Fruit fly (Drosophila melanogaster) whole organism, embryonic: ENCODE results near the gene CG4267.

Source experiments
- Ada2b ChIP-seq: fragments of 200-800 bp; sonication (Bioruptor generic); IDR thresholded peaks from 2 replicates; pipeline ENCODE4 v1.3.6; 2022; ENCODE audit warnings: missing biosample characterization, missing genetic modification characterization
- Atf-2 ChIP-seq: fragments of 200-800 bp; sonication (Bioruptor generic); optimal IDR thresholded peaks from 2 replicates; lab custom pipeline; 2016; ENCODE audit warnings: missing biosample characterization, missing genetic modification characterization
- Atf6 ChIP-seq: fragments of 200-800 bp; sonication (Bioruptor generic); IDR thresholded peaks from 2 replicates; pipeline ENCODE4 v1.3.6; 2022; ENCODE audit warnings: missing biosample characterization, missing genetic modification characterization
- BEAF-32 ChIP-seq: fragments of 200-800 bp; sonication (Bioruptor generic); optimal IDR thresholded peaks from 3 replicates; lab custom pipeline; 2017; ENCODE audit warnings: missing biosample characterization, missing genetic modification characterization, mild to moderate bottlenecking, moderate library complexity, missing genetic modification reagents
- CG10565 ChIP-seq: fragments of 200-800 bp; sonication (Bioruptor generic); optimal IDR thresholded peaks from 3 replicates; lab custom pipeline; 2016; ENCODE audit warnings: missing biosample characterization, mild to moderate bottlenecking, missing genetic modification characterization
- CG10654 ChIP-seq: fragments of 200-800 bp; sonication (Bioruptor generic); optimal IDR thresholded peaks from 2 replicates; lab custom pipeline; 2016; ENCODE audit warnings: missing biosample characterization, missing genetic modification characterization
- CG12659 ChIP-seq: fragments of 200-800 bp; sonication (Bioruptor generic); optimal IDR thresholded peaks from 3 replicates; lab custom pipeline; 2017; ENCODE audit warnings: mild to moderate bottlenecking, missing biosample characterization, missing genetic modification reagents, missing genetic modification characterization
- CG15514 ChIP-seq: fragments of 200-800 bp; sonication (Bioruptor generic); optimal IDR thresholded peaks from 3 replicates; lab custom pipeline; 2017; ENCODE audit warnings: missing biosample characterization, missing genetic modification characterization, mild to moderate bottlenecking, moderate library complexity, missing genetic modification reagents
- CG1602 ChIP-seq: fragments of 200-800 bp; sonication (Bioruptor generic); optimal IDR thresholded peaks from 3 replicates; lab custom pipeline; 2016; ENCODE audit warnings: missing biosample characterization, missing genetic modification characterization
- CG16813 ChIP-seq: fragments of 200-800 bp; sonication (Bioruptor generic); IDR thresholded peaks from 3 replicates; pipeline ENCODE4 v1.3.6; 2022; ENCODE audit warnings: missing biosample characterization, missing genetic modification characterization; ENCODE audit not compliant: partially characterized antibody
- CG16815 ChIP-seq: fragments of 200-800 bp; sonication (Bioruptor generic); optimal IDR thresholded peaks from 3 replicates; lab custom pipeline; 2017; ENCODE audit warnings: missing biosample characterization, mild to moderate bottlenecking, missing genetic modification characterization
- CG17359 ChIP-seq: fragments of 200-800 bp; sonication (Bioruptor generic); optimal IDR thresholded peaks from 3 replicates; lab custom pipeline; 2018; ENCODE audit warnings: missing biosample characterization, mild to moderate bottlenecking, missing genetic modification characterization, moderate library complexity
- CG2120 ChIP-seq: fragments of 200-800 bp; sonication (Bioruptor generic); optimal IDR thresholded peaks from 3 replicates; lab custom pipeline; 2016; ENCODE audit warnings: missing biosample characterization, missing genetic modification characterization
- CG30020 ChIP-seq: fragments of 200-800 bp; optimal IDR thresholded peaks from 2 replicates; lab custom pipeline; 2019; ENCODE audit warnings: missing biosample characterization, mild to moderate bottlenecking, missing genetic modification characterization, moderate library complexity
- CG4360 ChIP-seq: fragments of 200-800 bp; sonication (Bioruptor generic); IDR thresholded peaks from 2 replicates; pipeline ENCODE4 v1.3.6; 2022; ENCODE audit warnings: missing biosample characterization, missing genetic modification characterization
- CG43689 ChIP-seq: fragments of 200-800 bp; sonication (Bioruptor generic); IDR thresholded peaks from 2 replicates; pipeline ENCODE4 v1.3.6; 2022; ENCODE audit warnings: missing biosample characterization, missing genetic modification characterization
- CG4404 ChIP-seq: fragments of 200-800 bp; sonication (Bioruptor generic); IDR thresholded peaks from 2 replicates; pipeline ENCODE4 v1.3.6; 2022; ENCODE audit warnings: missing biosample characterization, missing genetic modification characterization
- CG5245 ChIP-seq: fragments of 200-800 bp; sonication (Bioruptor generic); optimal IDR thresholded peaks from 3 replicates; lab custom pipeline; 2016; ENCODE audit warnings: missing biosample characterization, missing genetic modification characterization
- CG6175 ChIP-seq: fragments of 200-800 bp; sonication (Bioruptor generic); IDR thresholded peaks from 3 replicates; pipeline ENCODE4 v1.3.6; 2022; ENCODE audit warnings: missing biosample characterization, missing genetic modification characterization
- CG6654 ChIP-seq: fragments of 200-800 bp; sonication (Bioruptor generic); optimal IDR thresholded peaks from 2 replicates; lab custom pipeline; 2017; ENCODE audit warnings: missing biosample characterization, mild to moderate bottlenecking, missing genetic modification characterization
- CG7372 ChIP-seq: fragments of 200-800 bp; sonication (Bioruptor generic); IDR thresholded peaks from 2 replicates; pipeline ENCODE4 v1.3.6; 2022; ENCODE audit warnings: missing biosample characterization, missing genetic modification characterization
- CG9797 ChIP-seq: fragments of 200-800 bp; sonication (Bioruptor generic); optimal IDR thresholded peaks from 3 replicates; lab custom pipeline; 2018; ENCODE audit warnings: missing biosample characterization, mild to moderate bottlenecking, missing genetic modification characterization
- CG9932 ChIP-seq: fragments of 200-800 bp; sonication (Bioruptor generic); IDR thresholded peaks from 2 replicates; pipeline ENCODE4 v1.3.6; 2022; ENCODE audit warnings: missing biosample characterization, missing genetic modification characterization
- CrebB ChIP-seq: fragments of 200-800 bp; sonication (Bioruptor generic); optimal IDR thresholded peaks from 3 replicates; lab custom pipeline; 2018; ENCODE audit warnings: missing biosample characterization, mild to moderate bottlenecking, missing genetic modification characterization
- Deaf1 ChIP-seq: fragments of 200-800 bp; optimal IDR thresholded peaks from 3 replicates; lab custom pipeline; 2019; ENCODE audit warnings: missing biosample characterization, mild to moderate bottlenecking, missing genetic modification characterization, moderate library complexity
- Dek ChIP-seq: fragments of 200-800 bp; sonication (Bioruptor generic); optimal IDR thresholded peaks from 3 replicates; lab custom pipeline; 2019; ENCODE audit warnings: missing biosample characterization, mild to moderate bottlenecking, missing genetic modification characterization, moderate library complexity
- Dfd ChIP-seq, 2 experiments: fragments of >200 bp; optimal IDR thresholded peaks; 2 replicates each; lab custom pipeline; 2017; ENCODE audit warnings: missing biosample characterization in 2 of 2, missing genetic modification characterization in 2 of 2
- Dip3 ChIP-seq: fragments of 200-800 bp; sonication (Bioruptor generic); optimal IDR thresholded peaks from 3 replicates; lab custom pipeline; 2016; ENCODE audit warnings: missing biosample characterization, missing genetic modification characterization
- HLHmδ ChIP-seq: fragments of 200-800 bp; sonication (Bioruptor generic); optimal IDR thresholded peaks from 2 replicates; lab custom pipeline; 2018; ENCODE audit warnings: missing biosample characterization, mild to moderate bottlenecking, missing genetic modification characterization, moderate library complexity
- Hr78 ChIP-seq, 2 experiments: fragments of 200-800 bp in 1 of 2; fragments of >200 bp in 1 of 2; sonication (Bioruptor generic) in 1 of 2; optimal IDR thresholded peaks; 2 replicates each; lab custom pipeline; 2017 to 2019; ENCODE audit warnings: missing biosample characterization in 2 of 2, missing genetic modification characterization in 2 of 2, mild to moderate bottlenecking in 1 of 2, moderate library complexity in 1 of 2
- Hsf ChIP-seq: fragments of 200-800 bp; sonication (Bioruptor generic); optimal IDR thresholded peaks from 3 replicates; lab custom pipeline; 2016; ENCODE audit warnings: missing biosample characterization, missing genetic modification characterization
- MBD-R2 ChIP-seq: fragments of 200-800 bp; sonication (Bioruptor generic); IDR thresholded peaks from 2 replicates; pipeline ENCODE4 v1.3.6; 2022; ENCODE audit warnings: missing biosample characterization, missing genetic modification characterization
- MTF-1 ChIP-seq: fragments of 200-800 bp; sonication (Bioruptor generic); optimal IDR thresholded peaks from 2 replicates; lab custom pipeline; 2018; ENCODE audit warnings: missing biosample characterization, mild to moderate bottlenecking, missing genetic modification characterization, borderline replicate concordance
- Mad ChIP-seq: fragments of 200-800 bp; sonication (Bioruptor generic); optimal IDR thresholded peaks from 2 replicates; lab custom pipeline; 2016; ENCODE audit warnings: missing biosample characterization, missing genetic modification characterization
- NC2α ChIP-seq: fragments of 200-800 bp; sonication (Bioruptor generic); optimal IDR thresholded peaks from 2 replicates; lab custom pipeline; 2016; ENCODE audit warnings: missing biosample characterization, missing genetic modification characterization
- Pdp1 ChIP-seq, 2 experiments: fragments of 200-800 bp; sonication (Bioruptor generic); optimal IDR thresholded peaks; 3 replicates each; lab custom pipeline; 2016; ENCODE audit warnings: missing biosample characterization in 2 of 2, missing genetic modification characterization in 2 of 2, mild to moderate bottlenecking in 1 of 2, moderate library complexity in 1 of 2
- Poxn ChIP-seq: fragments of 200-800 bp; sonication (Bioruptor generic); IDR thresholded peaks from 2 replicates; pipeline ENCODE4 v1.3.6; 2022; ENCODE audit warnings: missing biosample characterization, missing genetic modification characterization
- Ptx1 ChIP-seq: fragments of 200-800 bp; sonication (Bioruptor generic); IDR thresholded peaks from 2 replicates; pipeline ENCODE4 v1.3.6; 2022; ENCODE audit warnings: missing biosample characterization, missing genetic modification characterization
- Side ChIP-seq: fragments of 200-800 bp; sonication (Bioruptor generic); optimal IDR thresholded peaks from 2 replicates; lab custom pipeline; 2016; ENCODE audit warnings: missing biosample characterization, missing genetic modification characterization
- cas ChIP-seq: fragments of 200-800 bp; sonication (Bioruptor generic); IDR thresholded peaks from 2 replicates; pipeline ENCODE4 v1.3.6; 2022; ENCODE audit warnings: missing biosample characterization, missing genetic modification characterization
- chif ChIP-seq, 2 experiments: fragments of 200-800 bp; sonication (Bioruptor generic); optimal IDR thresholded peaks; 3 replicates each; lab custom pipeline; 2016; ENCODE audit warnings: missing biosample characterization in 2 of 2, missing genetic modification characterization in 2 of 2
- ci ChIP-seq: fragments of 200-800 bp; sonication (Bioruptor generic); IDR thresholded peaks from 3 replicates; pipeline ENCODE4 v1.3.6; 2022; ENCODE audit warnings: missing biosample characterization, missing genetic modification characterization
- gcm ChIP-seq: fragments of 200-800 bp; sonication (Bioruptor generic); optimal IDR thresholded peaks from 2 replicates; lab custom pipeline; 2019; ENCODE audit warnings: missing biosample characterization, mild to moderate bottlenecking, missing genetic modification characterization, moderate library complexity
- grn ChIP-seq: fragments of 200-800 bp; sonication (Bioruptor generic); optimal IDR thresholded peaks from 3 replicates; lab custom pipeline; 2017; ENCODE audit warnings: missing biosample characterization, missing genetic modification characterization
- jumu ChIP-seq: fragments of 200-800 bp; sonication (Bioruptor generic); optimal IDR thresholded peaks from 3 replicates; lab custom pipeline; 2016; ENCODE audit warnings: missing biosample characterization, missing genetic modification characterization
- kah ChIP-seq: fragments of 200-800 bp; sonication (Bioruptor generic); optimal IDR thresholded peaks from 2 replicates; lab custom pipeline; 2018; ENCODE audit warnings: missing biosample characterization, mild to moderate bottlenecking, missing genetic modification characterization
- maf-S ChIP-seq: fragments of 200-800 bp; sonication (Bioruptor generic); optimal IDR thresholded peaks from 2 replicates; lab custom pipeline; 2016; ENCODE audit warnings: missing biosample characterization, missing genetic modification characterization
- pnt ChIP-seq: fragments of 200-800 bp; sonication (Bioruptor generic); optimal IDR thresholded peaks from 3 replicates; lab custom pipeline; 2016; ENCODE audit warnings: missing biosample characterization, missing genetic modification characterization
- sim ChIP-seq: fragments of 200-800 bp; sonication (Bioruptor generic); IDR thresholded peaks from 2 replicates; pipeline ENCODE4 v1.3.6; 2022; ENCODE audit warnings: missing biosample characterization, missing genetic modification characterization
- sima ChIP-seq: fragments of 200-800 bp; sonication (Bioruptor generic); optimal IDR thresholded peaks from 2 replicates; lab custom pipeline; 2016; ENCODE audit warnings: missing biosample characterization, missing genetic modification characterization
- tin ChIP-seq: fragments of 200-800 bp; sonication (Bioruptor generic); optimal IDR thresholded peaks from 3 replicates; lab custom pipeline; 2016; ENCODE audit warnings: missing biosample characterization, missing genetic modification characterization
- tna ChIP-seq: fragments of 200-800 bp; sonication (Bioruptor generic); IDR thresholded peaks from 2 replicates; pipeline ENCODE4 v1.3.6; 2022; ENCODE audit warnings: missing biosample characterization, missing genetic modification characterization; ENCODE audit not compliant: partially characterized antibody

Gene CG4267

DNA sequence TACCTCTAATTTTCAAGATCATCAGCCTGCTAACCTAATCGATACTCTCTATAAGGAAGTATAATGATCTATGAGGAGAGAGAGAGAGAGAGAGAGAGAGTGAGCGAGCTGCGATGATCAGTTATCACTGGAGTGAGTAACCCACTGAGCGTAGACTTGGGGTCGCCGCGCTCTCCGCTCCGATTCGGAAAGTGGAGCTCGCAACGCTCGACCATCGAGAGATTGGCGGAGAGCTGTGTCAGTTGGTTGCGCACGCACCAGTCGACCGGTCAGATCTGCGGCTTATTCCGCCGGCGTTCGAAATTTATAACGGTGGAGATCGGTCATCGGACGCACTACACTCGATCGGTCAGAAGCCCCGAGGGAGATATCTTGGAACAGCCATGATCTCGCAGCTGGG, at the start of gene CG4267 (continued):
- no peak for TF ChIP-seq CG15514
- no peak for TF ChIP-seq Dfd (GFP tag; optimal IDR thresholded peaks at IDR 0.05; lab: Kevin White, UChicago)
- no peak for TF ChIP-seq CG43689 (GFP tag; lab: Robert Waterston, UW)
- TF ChIP-seq CG9932 (GFP tag; lab: Robert Waterston, UW): no peak
- no peak for TF ChIP-seq pnt (GFP tag; lab: Kevin White, UChicago)
- TF ChIP-seq CG4360: no peak
- TF ChIP-seq CG16815 (GFP tag; lab: Kevin White, UChicago): no peak
- no peak for TF ChIP-seq CG2120 (GFP tag; lab: Kevin White, UChicago)
- no peak for TF ChIP-seq tna (GFP tag; lab: Robert Waterston, UW)
- no peak for TF ChIP-seq CG12659
- TF ChIP-seq NC2α: no peak
- TF ChIP-seq grn: no peak
- TF ChIP-seq CG30020 (tag; lab: Kevin White, UChicago): no peak
- no peak for TF ChIP-seq Atf6 (GFP tag; lab: Robert Waterston, UW)
- no peak for TF ChIP-seq CG6654 (GFP tag; lab: Kevin White, UChicago)
- TF ChIP-seq CG16813 (GFP tag; lab: Robert Waterston, UW): no peak
- TF ChIP-seq CG1602 (GFP tag; lab: Kevin White, UChicago): no peak
- peak; percentile 52; the same call in 1 of the 3 replicates for TF ChIP-seq ci (GFP tag; lab: Robert Waterston, UW)
- TF ChIP-seq CG17359 (tag; lab: Kevin White, UChicago): no peak
- TF ChIP-seq Hr78 (GFP tag; optimal IDR thresholded peaks at IDR 0.05; lab: Kevin White, UChicago): no peak
- no peak for TF ChIP-seq Hsf (GFP tag; lab: Kevin White, UChicago)
- no peak for TF ChIP-seq CG9797 (GFP tag; lab: Kevin White, UChicago)
- TF ChIP-seq CG10565 (GFP tag; lab: Kevin White, UChicago): no peak
- no peak for TF ChIP-seq Dek (tag; lab: Kevin White, UChicago)
- no peak for TF ChIP-seq HLHmδ (GFP tag; lab: Kevin White, UChicago)
- TF ChIP-seq tin: no peak
- no peak for TF ChIP-seq Mad (GFP tag; lab: Kevin White, UChicago)
- TF ChIP-seq chif (GFP tag; optimal IDR thresholded peaks at IDR 0.05; lab: Kevin White, UChicago): no peak
- no peak for TF ChIP-seq Side (GFP tag; lab: Kevin White, UChicago)
- no peak for TF ChIP-seq CrebB
- no peak for TF ChIP-seq CG7372
- TF ChIP-seq CG4404: no peak
- TF ChIP-seq jumu (GFP tag; lab: Kevin White, UChicago): no peak
- TF ChIP-seq kah (GFP tag; lab: Kevin White, UChicago): no peak
- no peak for TF ChIP-seq Atf-2 (GFP tag; lab: Kevin White, UChicago)
- TF ChIP-seq Ada2b (GFP tag; lab: Robert Waterston, UW): no peak
- no peak for TF ChIP-seq sim
- no peak for TF ChIP-seq maf-S (GFP tag; lab: Kevin White, UChicago)
- no peak for TF ChIP-seq CG5245 (GFP tag; lab: Kevin White, UChicago)
- no peak for TF ChIP-seq CG10654 (GFP tag; lab: Kevin White, UChicago)
- no peak for TF ChIP-seq gcm (GFP tag; lab: Kevin White, UChicago)
- TF ChIP-seq CG6175 (GFP tag; lab: Robert Waterston, UW): no peak
- no peak for TF ChIP-seq sima (GFP tag; lab: Kevin White, UChicago)
- TF ChIP-seq MBD-R2 (GFP tag; lab: Robert Waterston, UW): no peak
- peak; percentile 60 for TF ChIP-seq Deaf1 (tag; lab: Kevin White, UChicago)
- no peak for TF ChIP-seq BEAF-32 (GFP tag; lab: Kevin White, UChicago)
- no peak for TF ChIP-seq cas (GFP tag; lab: Robert Waterston, UW)
- TF ChIP-seq Ptx1 (GFP tag; lab: Robert Waterston, UW): no peak
- no peak for TF ChIP-seq Pdp1 (GFP tag; optimal IDR thresholded peaks at IDR 0.05; lab: Kevin White, UChicago)
- TF ChIP-seq Dip3 (GFP tag; lab: Kevin White, UChicago): no peak
- TF ChIP-seq MTF-1 (GFP tag; lab: Kevin White, UChicago): no peak
- no peak for TF ChIP-seq Poxn (GFP tag; lab: Robert Waterston, UW)
